Worm (Caenorhabditis elegans): ENCODE data around the gene dlg-1.

dlg-1 gene

ce11 chrX:5465631-5466030, 13.9 kb upstream of the dlg-1 start:
- no peak for TF ChIP-seq snpc-1.1 (tag; optimal IDR thresholded peaks at IDR 0.05; ENCODE audit: insufficient read depth)
- TF ChIP-seq nhr-80 (tag; optimal IDR thresholded peaks at IDR 0.05) = peak; percentile 42

ce11 chrX:5466149-5466548, 13.4 kb upstream of the dlg-1 start:
- no peak for TF ChIP-seq ztf-18 (tag; optimal IDR thresholded peaks at IDR 0.05)
- 0 out of 2 replicates have a peak, but pooled peaks have one; percentile 28 for TF ChIP-seq F39B2.1 (GFP tag; IDR thresholded peaks at IDR 0.05)

- TF ChIP-seq lin-40 (tag; optimal IDR thresholded peaks at IDR 0.05) (peak; percentile 52), F22D6.2 (tag; optimal IDR thresholded peaks at IDR 0.05) (no peak), madf-10 (tag; optimal IDR thresholded peaks at IDR 0.05) (peak; percentile 3), ztf-26 (tag; optimal IDR thresholded peaks at IDR 0.05) (peak; percentile 40), nhr-120 (GFP tag; IDR thresholded peaks at IDR 0.05) (no peak), let-607 (tag; optimal IDR thresholded peaks at IDR 0.05) (peak; percentile 47 to 91), mcd-1 (GFP tag; IDR thresholded peaks at IDR 0.05) (peak; percentile 18; the same call in 1 of the 2 replicates), dox-1 (GFP tag; IDR thresholded peaks at IDR 0.05) (no peak), tbp1 (GFP tag; optimal IDR thresholded peaks at IDR 0.05) (peak; percentile 9), nhr-80 (tag; optimal IDR thresholded peaks at IDR 0.05) (peak; percentile 76)
Observed at ce11 chrX:5467308-5467707, 12.2 kb upstream of the dlg-1 start.

ce11 chrX:5467820-5468270, 11.7 kb upstream of the dlg-1 start, which contains the start of gene dpyd-1:
Gene dpyd-1 (plus strand): TSS chrX:5467870.
- TF ChIP-seq repo-1 (tag; optimal IDR thresholded peaks at IDR 0.05) = no peak
- no peak for TF ChIP-seq cebp-1 (GFP tag; IDR thresholded peaks at IDR 0.05)
- TF ChIP-seq cebp-1 (tag; optimal IDR thresholded peaks at IDR 0.05) = peak; percentile 0
- TF ChIP-seq Y67H2A.10 (GFP tag; conservative IDR thresholded peaks at IDR 0.05) = no peak
- TF ChIP-seq F55B11.4 (tag; optimal IDR thresholded peaks at IDR 0.05; ENCODE audit: borderline replicate concordance, insufficient read depth) = no peak
- TF ChIP-seq rec-8 (tag; optimal IDR thresholded peaks at IDR 0.05) = no peak
- no peak for TF ChIP-seq sptf-2 (GFP tag; optimal IDR thresholded peaks at IDR 0.05)
- no peak for TF ChIP-seq C17E4.6 (GFP tag; IDR thresholded peaks at IDR 0.05)

- TF ChIP-seq egl-18 (GFP tag; IDR thresholded peaks at IDR 0.05) (no peak), lin-26 (GFP tag; IDR thresholded peaks at IDR 0.05) (no peak), mel-28 (tag; optimal IDR thresholded peaks at IDR 0.05; ENCODE audit: borderline replicate concordance) (no peak), rcor-1 (GFP tag; IDR thresholded peaks at IDR 0.05) (no peak), nhr-80 (tag; optimal IDR thresholded peaks at IDR 0.05) (no peak), B0261.1 (tag; optimal IDR thresholded peaks at IDR 0.05) (no peak), ztf-18 (tag; optimal IDR thresholded peaks at IDR 0.05) (no peak), unc-130 (GFP tag; optimal IDR thresholded peaks at IDR 0.05) (no peak), Y67H2A.10 (GFP tag; conservative IDR thresholded peaks at IDR 0.05) (no peak), dpff-1 (tag; optimal IDR thresholded peaks at IDR 0.05) (no peak), chd-7 (tag; optimal IDR thresholded peaks at IDR 0.05) (no peak), madf-3 (GFP tag; IDR thresholded peaks at IDR 0.05) (no peak), hmg-1.2 (GFP tag; IDR thresholded peaks at IDR 0.05) (no peak), F33H1.4 (GFP tag; IDR thresholded peaks at IDR 0.05) (no peak), him-1 (tag; optimal IDR thresholded peaks at IDR 0.05) (no peak), ceh-27 (GFP tag; optimal IDR thresholded peaks at IDR 0.05) (no peak), zfh-2 (GFP tag; conservative IDR thresholded peaks at IDR 0.05) (no peak), ztf-22 (GFP tag; optimal IDR thresholded peaks at IDR 0.05) (no peak)
Observed at ce11 chrX:5470111-5470745, 9.3 kb upstream of the dlg-1 start.

All from whole organism, young adult.